Worm (Caenorhabditis elegans) whole organism, L4 larva: ENCODE data around the gene C07A9.12.

ENCODE experiments used
- F10B5.3 ChIP-seq: sonication (generic microtip); optimal IDR thresholded peaks from 2 replicates; lab custom pipeline; 2016; ENCODE audit warnings: mild to moderate bottlenecking, missing genetic modification characterization, missing compliant biosample characterization
- F26F4.8 ChIP-seq: fragments of 200-800 bp; sonication (Bioruptor generic); conservative IDR thresholded peaks from 2 replicates; pipeline ENCODE4 v1.3.6; 2022; ENCODE audit warnings: missing genetic modification characterization, missing compliant biosample characterization
- F37D6.2 ChIP-seq: sonication (generic microtip); optimal IDR thresholded peaks from 2 replicates; lab custom pipeline; 2016; ENCODE audit warnings: mild to moderate bottlenecking, missing genetic modification characterization, missing compliant biosample characterization
- Y105C5A.15 ChIP-seq: fragments of 200-800 bp; sonication (Bioruptor generic); IDR thresholded peaks from 2 replicates; pipeline ENCODE4 v1.3.6; 2022; ENCODE audit warnings: missing genetic modification characterization, missing compliant biosample characterization
- Y48G9A.11 ChIP-seq: fragments of 200-800 bp; sonication (Bioruptor generic); IDR thresholded peaks from 2 replicates; pipeline ENCODE4 v1.3.6; 2022; ENCODE audit warnings: missing genetic modification reagents, missing genetic modification characterization, missing compliant biosample characterization
- ZK337.2 ChIP-seq: fragments of 200-800 bp; sonication (Bioruptor generic); IDR thresholded peaks from 2 replicates; pipeline ENCODE4 v1.3.6; 2022; ENCODE audit warnings: missing genetic modification reagents, missing genetic modification characterization, missing compliant biosample characterization
- ZK546.5 ChIP-seq, 2 experiments: sonication (generic microtip); optimal IDR thresholded peaks; 2 replicates each; lab custom pipeline; 2017; ENCODE audit warnings: missing biosample characterization in 2 of 2, missing genetic modification characterization in 2 of 2
- aha-1 ChIP-seq: fragments of 150-350 bp; peaks from one replicate; lab custom pipeline; 2014; ENCODE audit warnings: missing biosample characterization, missing genetic modification characterization
- attf-4 ChIP-seq: sonication (generic microtip); optimal IDR thresholded peaks from 3 replicates; lab custom pipeline; 2017; ENCODE audit warnings: missing biosample characterization, missing genetic modification characterization
- ceh-32 ChIP-seq: sonication (generic microtip); optimal IDR thresholded peaks from 2 replicates; lab custom pipeline; 2016; ENCODE audit warnings: mild to moderate bottlenecking, missing genetic modification characterization, missing compliant biosample characterization; ENCODE audit not compliant: poor library complexity
- ceh-62 ChIP-seq: sonication (generic microtip); optimal IDR thresholded peaks from 2 replicates; lab custom pipeline; 2017; ENCODE audit warnings: missing biosample characterization, missing genetic modification characterization
- ctbp-1 ChIP-seq: fragments of 200-800 bp; sonication (Bioruptor generic); IDR thresholded peaks from 2 replicates; pipeline ENCODE4 v1.3.6; 2022; ENCODE audit warnings: missing genetic modification reagents, missing genetic modification characterization, missing compliant biosample characterization
- daf-16 ChIP-seq, 3 experiments: sonication (generic microtip); optimal IDR thresholded peaks; 2 replicates each; lab custom pipeline; 2016 to 2017; ENCODE audit warnings: missing genetic modification characterization in 3 of 3, missing genetic modification reagents in 3 of 3, mild to moderate bottlenecking in 2 of 3, missing compliant biosample characterization in 2 of 3, missing biosample characterization in 1 of 3, moderate library complexity in 1 of 3
- daf-8 ChIP-seq: fragments of 200-800 bp; sonication (Bioruptor generic); IDR thresholded peaks from 2 replicates; pipeline ENCODE4 v1.3.6; 2022; ENCODE audit warnings: missing genetic modification characterization, missing compliant biosample characterization
- dmd-6 ChIP-seq: fragments of 200-800 bp; sonication (Bioruptor generic); IDR thresholded peaks from 2 replicates; pipeline ENCODE4 v1.3.6; 2022; ENCODE audit warnings: missing genetic modification reagents, missing genetic modification characterization, missing compliant biosample characterization
- dmd-9 ChIP-seq: fragments of 200-800 bp; sonication (Bioruptor generic); IDR thresholded peaks from 2 replicates; pipeline ENCODE4 v1.3.6; 2022; ENCODE audit warnings: missing genetic modification reagents, missing genetic modification characterization, missing compliant biosample characterization
- dpl-1 ChIP-seq: fragments of 150-350 bp; optimal IDR thresholded peaks from 2 replicates; lab custom pipeline; 2014; ENCODE audit warnings: missing biosample characterization, missing genetic modification reagents, missing genetic modification characterization
- dve-1 ChIP-seq: sonication (generic microtip); optimal IDR thresholded peaks from 2 replicates; lab custom pipeline; 2017; ENCODE audit warnings: antibody characterized with exemption, mild to moderate bottlenecking, missing genetic modification characterization, missing compliant biosample characterization; ENCODE audit not compliant: insufficient read depth
- hif-1 ChIP-seq, 2 experiments: sonication (generic microtip); optimal IDR thresholded peaks; 2 replicates each; lab custom pipeline; 2016 to 2017; ENCODE audit warnings: missing compliant biosample characterization in 2 of 2, missing genetic modification characterization in 2 of 2, missing genetic modification reagents in 2 of 2, missing genotype in 2 of 2, mild to moderate bottlenecking in 1 of 2
- hlh-11 ChIP-seq: fragments of 200-800 bp; sonication (Bioruptor generic); optimal IDR thresholded peaks from 2 replicates; lab custom pipeline; 2018; ENCODE audit warnings: mild to moderate bottlenecking, missing genetic modification characterization, missing compliant biosample characterization
- hlh-30 ChIP-seq: sonication (generic microtip); optimal IDR thresholded peaks from 2 replicates; lab custom pipeline; 2017; ENCODE audit warnings: antibody characterized with exemption, mild to moderate bottlenecking, missing genetic modification characterization, missing compliant biosample characterization; ENCODE audit not compliant: insufficient read depth
- hmg-1.1 ChIP-seq: fragments of 200-800 bp; sonication (Bioruptor generic); IDR thresholded peaks from 2 replicates; pipeline ENCODE4 v1.3.6; 2022; ENCODE audit warnings: missing genetic modification reagents, missing genetic modification characterization, missing compliant biosample characterization
- lsy-2 ChIP-seq, 2 experiments: fragments of 150-350 bp in 1 of 2; sonication (generic microtip) in 1 of 2; optimal IDR thresholded peaks; 2 replicates each; lab custom pipeline; 2014 to 2017; ENCODE audit warnings: missing biosample characterization in 2 of 2, missing genetic modification characterization in 2 of 2
- madf-9 ChIP-seq: fragments of 200-800 bp; sonication (Bioruptor generic); conservative IDR thresholded peaks from 2 replicates; pipeline ENCODE4 v1.3.6; 2022; ENCODE audit warnings: missing genetic modification reagents, missing genetic modification characterization, missing compliant biosample characterization
- mdl-1 ChIP-seq, 2 experiments: fragments of 150-350 bp in 1 of 2; sonication (generic microtip) in 1 of 2; optimal IDR thresholded peaks; 2 replicates each; lab custom pipeline; 2014 to 2017; ENCODE audit warnings: missing biosample characterization in 2 of 2, missing genetic modification characterization in 2 of 2
- mep-1 ChIP-seq: fragments of 150-350 bp; sonication (generic microtip); optimal IDR thresholded peaks from 3 replicates; lab custom pipeline; 2014; ENCODE audit warnings: missing biosample characterization, missing genetic modification characterization
- mes-2 ChIP-seq: sonication (generic microtip); optimal IDR thresholded peaks from 2 replicates; lab custom pipeline; 2016; ENCODE audit warnings: missing genotype, mild to moderate bottlenecking, missing genetic modification characterization, missing compliant biosample characterization; ENCODE audit not compliant: poor library complexity, severe bottlenecking
- mxl-2 ChIP-seq: fragments of 200-800 bp; sonication (Bioruptor generic); conservative IDR thresholded peaks from 2 replicates; pipeline ENCODE4 v1.3.6; 2022; ENCODE audit warnings: missing genetic modification reagents, missing genetic modification characterization, missing compliant biosample characterization
- mxl-3 ChIP-seq: fragments of 200-800 bp; sonication (Bioruptor generic); optimal IDR thresholded peaks from 2 replicates; lab custom pipeline; 2018; ENCODE audit warnings: mild to moderate bottlenecking, missing genetic modification characterization, missing compliant biosample characterization
- nhr-102 ChIP-seq: sonication (generic microtip); optimal IDR thresholded peaks from 2 replicates; lab custom pipeline; 2016; ENCODE audit warnings: mild to moderate bottlenecking, missing genetic modification characterization, moderate library complexity, missing compliant biosample characterization
- nhr-11 ChIP-seq: fragments of 150-350 bp; optimal IDR thresholded peaks from 2 replicates; lab custom pipeline; 2014; ENCODE audit warnings: missing biosample characterization, missing genetic modification characterization
- nhr-237 ChIP-seq: sonication (generic microtip); optimal IDR thresholded peaks from 2 replicates; lab custom pipeline; 2017; ENCODE audit warnings: missing biosample characterization, missing genetic modification characterization
- nhr-28 ChIP-seq: fragments of 150-350 bp; optimal IDR thresholded peaks from 2 replicates; lab custom pipeline; 2014; ENCODE audit warnings: missing biosample characterization, missing genetic modification characterization
- nhr-6 ChIP-seq: fragments of 150-350 bp; optimal IDR thresholded peaks from 2 replicates; lab custom pipeline; 2014; ENCODE audit warnings: missing biosample characterization, missing genetic modification characterization
- nhr-76 ChIP-seq: fragments of 150-350 bp; optimal IDR thresholded peaks from 2 replicates; lab custom pipeline; 2014; ENCODE audit warnings: missing biosample characterization, missing genetic modification characterization
- nhr-77 ChIP-seq: fragments of 150-350 bp; optimal IDR thresholded peaks from 2 replicates; lab custom pipeline; 2014; ENCODE audit warnings: missing biosample characterization, missing genetic modification characterization
- rbr-2 ChIP-seq: sonication (generic microtip); optimal IDR thresholded peaks from 2 replicates; lab custom pipeline; 2016; ENCODE audit warnings: missing genotype, missing genetic modification characterization, missing compliant biosample characterization
- saeg-2 ChIP-seq: fragments of 200-800 bp; sonication (Bioruptor generic); IDR thresholded peaks from 2 replicates; pipeline ENCODE4 v1.3.6; 2022; ENCODE audit warnings: missing genetic modification reagents, missing genetic modification characterization, missing compliant biosample characterization
- set-16 ChIP-seq: fragments of 200-800 bp; sonication (Bioruptor generic); IDR thresholded peaks from 2 replicates; pipeline ENCODE4 v1.3.6; 2022; ENCODE audit warnings: missing genetic modification reagents, missing genetic modification characterization, missing compliant biosample characterization
- unc-62 ChIP-seq, 3 experiments: fragments of 150-350 bp in 1 of 3; sonication (generic microtip); optimal IDR thresholded peaks in 2 of 3; peaks in 1 of 3; 1 replicate in 1 of 3; 2 replicates in 2 of 3; lab custom pipeline; 2014 to 2017; ENCODE audit warnings: missing biosample characterization in 3 of 3, missing genetic modification characterization in 3 of 3, missing genetic modification reagents in 3 of 3, missing genotype in 1 of 3
- zag-1 ChIP-seq: fragments of 150-350 bp; optimal IDR thresholded peaks from 2 replicates; lab custom pipeline; 2014; ENCODE audit warnings: missing biosample characterization, missing genetic modification characterization
- zip-11 ChIP-seq: fragments of 200-800 bp; sonication (Bioruptor generic); IDR thresholded peaks from 2 replicates; pipeline ENCODE4 v1.3.6; 2022; ENCODE audit warnings: missing genetic modification characterization, missing compliant biosample characterization
- ztf-7 ChIP-seq: fragments of 150-350 bp; optimal IDR thresholded peaks from 2 replicates; lab custom pipeline; 2014; ENCODE audit warnings: missing biosample characterization, missing genetic modification characterization

C07A9.12 gene

DNA sequence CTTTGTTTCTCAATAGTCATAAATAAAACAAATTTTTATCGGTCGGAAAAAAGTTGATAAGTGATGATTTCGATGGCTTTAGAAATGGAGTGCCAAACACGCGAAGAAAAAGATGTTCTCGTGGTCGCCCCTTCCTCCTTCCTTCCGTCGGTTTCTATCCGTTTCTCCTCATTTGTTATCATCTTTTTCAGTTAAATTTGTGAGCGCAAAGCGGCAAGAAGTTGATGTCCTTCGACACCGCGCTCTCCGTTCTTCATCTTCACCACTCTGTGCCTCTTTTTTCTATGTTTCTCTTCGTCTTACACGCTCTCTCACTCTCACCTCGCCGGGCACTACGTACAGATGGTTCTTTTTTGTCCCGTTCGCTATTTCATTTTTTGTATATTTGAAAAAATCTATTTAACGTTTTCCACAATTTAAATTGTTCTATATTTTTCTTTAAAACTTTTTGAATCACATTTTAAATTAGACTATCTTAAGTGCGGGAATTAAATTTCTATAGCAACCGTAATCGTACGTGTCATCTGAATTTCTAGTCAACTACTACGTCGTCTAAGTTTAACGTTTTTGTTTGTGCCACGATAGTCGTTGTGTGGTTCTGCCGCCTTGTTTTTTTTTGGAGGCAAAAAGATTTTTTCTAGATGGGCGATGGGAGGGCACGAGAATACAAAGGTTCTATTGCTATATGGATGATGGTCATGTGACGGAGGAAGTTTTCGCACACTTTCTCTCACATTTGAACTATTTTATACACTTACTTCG, 28.5 kb downstream of the C07A9.12 start (continued):
- TF ChIP-seq nhr-11 (peak; percentile 5), dmd-6 (GFP tag; lab: Robert Waterston, UW) (peak; percentile 37), daf-16 (GFP tag; optimal IDR thresholded peaks at IDR 0.05; lab: Kevin White, UChicago) (no peak), daf-16 (tag; optimal IDR thresholded peaks at IDR 0.05; lab: Kevin White, UChicago) (no peak), mxl-3 (GFP tag; lab: Kevin White, UChicago) (peak; percentile 77), hmg-1.1 (GFP tag; lab: Robert Waterston, UW) (peak; percentile 57), attf-4 (no peak), zag-1 (tag; lab: Kevin White, UChicago) (no peak), hlh-30 (peak; percentile 65), mdl-1 (tag; optimal IDR thresholded peaks at IDR 0.05; lab: Kevin White, UChicago) (peak; percentile 17 to 78), mep-1 (peak; percentile 34), F26F4.8 (no peak), ctbp-1 (GFP tag; lab: Robert Waterston, UW) (peak; percentile 71), rbr-2 (tag; lab: Kevin White, UChicago) (peak; percentile 35)
- TF ChIP-seq, all 104 proteins: peak for 17

DNA sequence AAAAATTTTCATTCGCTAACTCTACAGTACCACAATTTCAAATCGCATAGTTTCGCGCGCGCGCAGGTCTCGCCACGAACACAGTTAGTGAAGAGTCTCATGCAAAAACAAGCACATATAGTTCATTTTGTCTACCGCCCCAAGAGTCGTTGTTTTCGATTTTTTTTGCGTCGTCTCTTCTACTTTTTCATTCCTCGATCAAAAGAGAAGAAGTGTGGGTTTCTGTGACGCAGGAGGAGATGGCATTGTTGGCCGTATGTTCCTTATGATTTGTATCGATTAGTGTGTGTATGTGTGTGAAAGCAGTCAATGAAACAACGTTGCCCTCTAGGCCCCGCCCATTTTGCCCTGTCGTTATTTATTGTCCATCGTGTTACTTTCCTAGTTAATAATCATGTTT, 29.5 kb downstream of the C07A9.12 start:
- TF ChIP-seq hlh-30 (peak; percentile 48), ceh-32 (tag; lab: Kevin White, UChicago) (no peak), unc-62 (GFP tag; optimal IDR thresholded peaks at IDR 0.05 in 1 of 2; lab: Kevin White, UChicago) (peak in 1 of 2 experiments; percentile 87), unc-62 (tag; optimal IDR thresholded peaks at IDR 0.05; lab: Kevin White, UChicago) (no peak), ZK546.5 (tag; optimal IDR thresholded peaks at IDR 0.05; lab: Kevin White, UChicago) (no peak), mxl-3 (GFP tag; lab: Kevin White, UChicago) (peak; percentile 44), nhr-28 (tag; lab: Kevin White, UChicago) (peak; percentile 5)

DNA sequence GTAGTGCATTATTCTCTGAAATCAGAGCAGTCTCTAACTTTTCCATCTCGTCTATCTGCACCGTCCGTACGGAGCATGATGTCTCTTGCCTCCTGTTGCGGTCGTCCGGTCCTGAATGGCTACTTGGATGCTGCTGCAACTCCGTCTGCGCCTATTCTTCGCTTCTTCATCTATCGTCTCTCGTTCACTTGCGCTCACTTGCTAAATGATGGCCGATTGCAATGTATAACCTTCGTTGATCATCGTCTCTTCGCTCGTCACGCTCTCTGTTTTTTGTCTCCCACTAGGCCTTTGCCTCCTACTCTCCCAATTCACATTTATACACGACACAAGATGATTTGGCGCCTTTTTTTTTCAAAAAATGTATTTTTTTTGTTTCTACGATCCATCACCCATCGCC, 30.0 kb downstream of the C07A9.12 start:
- TF ChIP-seq nhr-237 (tag; lab: Kevin White, UChicago) = no peak
- peak; percentile 43 for TF ChIP-seq nhr-6 (tag; lab: Kevin White, UChicago)
- no peak for TF ChIP-seq nhr-76 (tag; lab: Kevin White, UChicago)
- TF ChIP-seq mxl-2 (GFP tag; lab: Robert Waterston, UW) = no peak
- no peak for TF ChIP-seq saeg-2
- peak; percentile 73 for TF ChIP-seq mes-2 (tag; lab: Kevin White, UChicago)
- TF ChIP-seq dmd-6 (GFP tag; lab: Robert Waterston, UW) = peak; percentile 57; the same call in 1 of the 2 replicates
- peak; percentile 78 for TF ChIP-seq hlh-11 (tag; lab: Kevin White, UChicago)
- TF ChIP-seq Y105C5A.15 (GFP tag; lab: Robert Waterston, UW) = no peak
- no peak for TF ChIP-seq F10B5.3
- TF ChIP-seq nhr-102 (tag; lab: Kevin White, UChicago) = no peak
- peak in 1 of 2 experiments; percentile 24 for TF ChIP-seq hif-1 (tag; optimal IDR thresholded peaks at IDR 0.05; lab: Kevin White, UChicago)
- TF ChIP-seq aha-1 (tag; lab: Kevin White, UChicago) = peak; percentile 97
- TF ChIP-seq hlh-30 = peak; percentile 71
- peak; percentile 29 for TF ChIP-seq dpl-1 (GFP tag; lab: Kevin White, UChicago)
- peak; percentile 15 for TF ChIP-seq F37D6.2 (tag; lab: Kevin White, UChicago)
- TF ChIP-seq nhr-28 (tag; lab: Kevin White, UChicago) = peak; percentile 59
- no peak for TF ChIP-seq ceh-62 (tag; lab: Kevin White, UChicago)
- TF ChIP-seq lsy-2 (tag; optimal IDR thresholded peaks at IDR 0.05; lab: Kevin White, UChicago) = peak in 1 of 2 experiments; percentile 58
- no peak for TF ChIP-seq ZK337.2 (GFP tag; lab: Robert Waterston, UW)
- no peak for TF ChIP-seq madf-9
- no peak for TF ChIP-seq zip-11 (GFP tag; lab: Robert Waterston, UW)
- TF ChIP-seq dve-1 (tag; lab: Kevin White, UChicago) = peak; percentile 49
- peak; percentile 9 for TF ChIP-seq ztf-7 (tag; lab: Kevin White, UChicago)
- no peak for TF ChIP-seq daf-16 (GFP tag; optimal IDR thresholded peaks at IDR 0.05; lab: Kevin White, UChicago)
- TF ChIP-seq daf-16 (tag; optimal IDR thresholded peaks at IDR 0.05; lab: Kevin White, UChicago) = peak; percentile 36
- TF ChIP-seq Y48G9A.11 (GFP tag; lab: Robert Waterston, UW) = no peak
- TF ChIP-seq set-16 (GFP tag; lab: Robert Waterston, UW) = 0 out of 2 replicates have a peak, but pooled peaks have one; percentile 18
- TF ChIP-seq unc-62 (GFP tag; optimal IDR thresholded peaks at IDR 0.05 in 1 of 2; lab: Kevin White, UChicago) = peak in 1 of 2 experiments; percentile 98
- TF ChIP-seq unc-62 (tag; optimal IDR thresholded peaks at IDR 0.05; lab: Kevin White, UChicago) = no peak
- no peak for TF ChIP-seq daf-8
- TF ChIP-seq mxl-3 (GFP tag; lab: Kevin White, UChicago) = peak; percentile 68
- no peak for TF ChIP-seq dmd-9 (GFP tag; lab: Robert Waterston, UW)
- no peak for TF ChIP-seq nhr-77 (tag; lab: Kevin White, UChicago)
- TF ChIP-seq nhr-11 = peak; percentile 78
